Fruit fly (Drosophila melanogaster): ENCODE measurements around the gene CG7991.

The CG7991 gene

DNA sequence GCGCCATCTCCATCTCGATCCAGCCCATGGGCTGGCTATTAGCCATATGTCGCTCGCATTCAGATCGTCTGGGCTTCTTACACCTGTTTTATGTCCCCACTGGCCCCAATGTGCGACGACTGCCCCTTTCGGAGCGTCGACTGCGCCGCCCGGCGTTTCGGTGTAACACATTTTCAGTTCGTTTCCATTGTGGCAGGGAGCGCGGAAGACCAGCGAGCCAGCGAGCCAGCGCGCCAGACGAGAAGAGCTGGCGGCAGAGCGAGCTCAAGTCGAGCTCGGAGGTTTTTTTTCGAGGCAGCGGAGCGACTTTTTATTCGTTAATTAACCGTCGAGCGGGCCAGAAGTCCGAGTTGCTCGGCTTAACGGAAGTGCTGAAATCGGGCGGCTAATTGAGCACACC lies at the start of gene CG7991:
Gene CG7991, plus strand, starts transcription at position 329 of the 400 bp plus-strand sequence.
- TF ChIP-seq CG6276 (GFP tag; optimal IDR thresholded peaks at IDR 0.05), result no peak
- TF ChIP-seq ss (GFP tag; optimal IDR thresholded peaks at IDR 0.05), result no peak
- no peak for TF ChIP-seq Hr4 (GFP tag; optimal IDR thresholded peaks at IDR 0.05)
- peak; percentile 38; the same call in 1 of the 3 replicates for TF ChIP-seq CG6163 (GFP tag; IDR thresholded peaks at IDR 0.05)
- TF ChIP-seq acj6 (GFP tag; optimal IDR thresholded peaks at IDR 0.05), result no peak
- peak; percentile 14 for TF ChIP-seq Eip78C (GFP tag)

DNA sequence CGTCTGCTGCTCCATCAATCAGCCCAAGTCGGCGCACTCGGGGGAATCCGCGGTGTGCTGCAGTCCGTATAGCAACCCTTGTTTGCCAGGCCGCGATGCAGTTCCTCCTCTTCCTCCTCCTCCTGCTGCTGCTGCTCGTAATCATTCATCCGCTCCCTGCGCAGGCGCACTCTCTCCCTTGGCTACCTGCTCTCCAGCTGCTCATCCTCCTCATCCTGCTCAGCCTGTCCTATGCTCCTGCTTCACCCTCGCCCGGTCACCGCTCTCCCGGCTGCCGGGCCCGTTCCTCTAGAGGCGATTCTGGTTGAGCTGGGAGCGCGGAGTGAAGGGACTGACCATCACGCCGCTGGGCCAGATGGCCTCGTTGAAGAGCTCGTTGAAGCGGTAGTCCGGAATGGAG lies 47.6 kb upstream of the CG7991 start:
- TF ChIP-seq Eip93F (GFP tag; optimal IDR thresholded peaks at IDR 0.05) (no peak), CG7368 (GFP tag; optimal IDR thresholded peaks at IDR 0.05) (no peak), svp (GFP tag) (peak; percentile 38)

DNA sequence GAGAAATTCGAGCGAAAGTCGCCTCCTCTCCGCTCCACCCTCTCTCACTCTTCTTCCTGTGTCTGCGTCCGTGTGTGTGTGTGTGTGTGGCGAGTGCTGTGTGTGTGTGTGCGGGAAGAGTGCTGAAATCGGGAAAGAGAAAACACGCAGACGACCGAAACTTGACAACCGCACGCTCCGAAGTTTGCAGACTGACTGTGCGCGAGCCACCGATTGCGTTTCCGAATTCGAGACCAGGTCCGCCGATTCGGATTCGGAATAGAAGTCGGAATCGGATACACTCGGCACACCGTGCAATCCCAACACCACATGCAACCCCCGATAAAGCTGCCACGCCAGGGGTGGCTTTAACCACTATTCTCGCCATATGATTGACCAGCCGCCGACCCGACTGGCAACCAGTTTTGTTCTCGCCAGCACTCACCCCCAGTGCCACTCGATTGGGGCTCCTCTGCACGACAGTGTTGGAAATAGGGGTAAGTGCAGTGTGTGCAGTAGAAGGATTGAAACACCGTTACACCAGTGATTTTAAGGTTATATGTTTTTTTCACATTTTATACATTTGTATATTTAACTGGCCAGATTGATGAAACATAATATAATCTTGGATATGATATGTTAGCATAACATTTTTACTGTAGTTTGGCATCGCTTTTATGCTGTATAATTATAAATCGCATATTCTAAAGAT lies 46.2 kb upstream of the CG7991 start, which contains the start of gene CG13928:
Gene CG13928, minus strand, starts transcription at position 202 of the 691 bp plus-strand sequence.
- TF ChIP-seq cyc (GFP tag; optimal IDR thresholded peaks at IDR 0.05) (no peak), OdsH (GFP tag; optimal IDR thresholded peaks at IDR 0.05) (no peak), Ets96B (tag; optimal IDR thresholded peaks at IDR 0.05) (no peak), CG6276 (GFP tag; optimal IDR thresholded peaks at IDR 0.05) (no peak), svp (GFP tag) (peak; percentile 29)

DNA sequence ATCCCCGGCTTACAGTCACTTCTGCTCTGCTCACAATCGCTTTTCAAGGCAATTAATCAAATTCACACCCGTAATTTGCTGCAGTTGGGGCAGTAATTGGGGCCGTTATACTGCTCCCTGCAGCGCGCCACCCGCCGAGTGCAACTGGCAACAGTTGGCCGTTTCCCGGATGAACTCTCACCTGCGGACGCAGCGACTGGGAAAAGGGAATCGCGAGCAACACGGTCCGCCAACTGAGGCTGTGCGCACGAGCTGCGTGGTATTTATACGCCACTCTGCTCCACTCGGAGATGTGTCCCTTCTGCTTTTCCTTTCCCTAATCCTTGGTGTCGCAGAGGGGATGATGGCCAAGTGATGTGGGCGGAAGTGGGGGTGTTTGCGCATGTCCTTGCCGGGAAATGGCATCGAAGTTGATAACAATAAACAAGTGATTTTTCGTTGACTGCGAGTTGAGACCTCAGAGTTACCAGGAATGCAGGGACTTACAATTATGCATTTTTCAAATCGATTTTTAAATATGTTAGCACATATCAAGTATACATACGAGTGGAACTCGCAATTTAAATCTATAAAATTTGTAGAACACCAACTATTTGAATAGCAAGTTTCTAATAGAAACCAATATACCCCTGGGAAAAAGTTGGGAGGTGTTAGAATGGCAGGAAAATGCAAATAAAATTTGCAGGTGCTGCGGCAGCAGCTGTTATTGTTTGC lies 45.3 kb upstream of the CG7991 start, which contains the start of gene GC:
Gene GC, minus strand, starts transcription at position 238 of the 714 bp plus-strand sequence.
- TF ChIP-seq acj6 (GFP tag; optimal IDR thresholded peaks at IDR 0.05) (peak; percentile 36), CG32006 (GFP tag; optimal IDR thresholded peaks at IDR 0.05) (peak; percentile 43), CG31627 (GFP tag; optimal IDR thresholded peaks at IDR 0.05) (peak; percentile 17), Eip93F (GFP tag; optimal IDR thresholded peaks at IDR 0.05) (no peak), vri (GFP tag; optimal IDR thresholded peaks at IDR 0.05) (no peak), CG8319 (GFP tag; optimal IDR thresholded peaks at IDR 0.05) (no peak), pdm3 (GFP tag; optimal IDR thresholded peaks at IDR 0.05) (no peak), net (GFP tag; optimal IDR thresholded peaks at IDR 0.05) (peak; percentile 16), CG8632 (GFP tag; optimal IDR thresholded peaks at IDR 0.05) (no peak), CG3032 (tag; optimal IDR thresholded peaks at IDR 0.05) (no peak), lz (GFP tag; optimal IDR thresholded peaks at IDR 0.05) (peak; percentile 9), achi (GFP tag; optimal IDR thresholded peaks at IDR 0.05) (no peak), esn (GFP tag; optimal IDR thresholded peaks at IDR 0.05) (no peak), Eip75B (GFP tag; optimal IDR thresholded peaks at IDR 0.05) (peak; percentile 12), CG15336 (GFP tag; IDR thresholded peaks at IDR 0.05) (0 out of 2 replicates have a peak, but pooled peaks have one; percentile 18), Blimp-1 (GFP tag; optimal IDR thresholded peaks at IDR 0.05) (no peak), CG34406 (GFP tag; optimal IDR thresholded peaks at IDR 0.05) (no peak), fd59A (GFP tag; optimal IDR thresholded peaks at IDR 0.05) (no peak), CG10631 (GFP tag; optimal IDR thresholded peaks at IDR 0.05) (no peak), Ets21C (GFP tag; optimal IDR thresholded peaks at IDR 0.05) (peak; percentile 23), spab (GFP tag; optimal IDR thresholded peaks at IDR 0.05) (no peak), fkh (GFP tag; optimal IDR thresholded peaks at IDR 0.05) (no peak), Sox102F (GFP tag; optimal IDR thresholded peaks at IDR 0.05) (peak; percentile 19), Smox (GFP tag; optimal IDR thresholded peaks at IDR 0.05) (peak; percentile 34), CG1621 (tag; optimal IDR thresholded peaks at IDR 0.05) (no peak), Hr39 (GFP tag; optimal IDR thresholded peaks at IDR 0.05) (peak; percentile 37), fd85E (GFP tag; optimal IDR thresholded peaks at IDR 0.05) (no peak), Sox15 (GFP tag; optimal IDR thresholded peaks at IDR 0.05) (no peak), CG8119 (GFP tag; IDR thresholded peaks at IDR 0.05) (0 out of 3 replicates have a peak, but pooled peaks have one; percentile 28), Sox14 (GFP tag; optimal IDR thresholded peaks at IDR 0.05) (no peak), CG6792 (GFP tag; optimal IDR thresholded peaks at IDR 0.05) (no peak), svp (GFP tag) (no peak), Hr4 (GFP tag; optimal IDR thresholded peaks at IDR 0.05) (peak; percentile 49)

All from whole organism, prepupa.